Fruit fly (Drosophila melanogaster) whole organism, embryonic: ENCODE results near the gene CG1896.

Experiments
- Adf1 ChIP-seq: fragments of 200-800 bp; sonication (Bioruptor generic); IDR thresholded peaks from 2 replicates; pipeline ENCODE4 v1.3.6; 2022; ENCODE audit warnings: missing biosample characterization, missing genetic modification characterization
- Awh ChIP-seq: fragments of 200-800 bp; sonication (Bioruptor generic); IDR thresholded peaks from 2 replicates; pipeline ENCODE4, ENCODE4 v1.3.6; 2022; ENCODE audit warnings: missing biosample characterization, missing genetic modification characterization
- CG10209 ChIP-seq: fragments of 200-800 bp; sonication (Bioruptor generic); optimal IDR thresholded peaks from 3 replicates; lab custom pipeline; 2017; ENCODE audit warnings: missing biosample characterization, mild to moderate bottlenecking, missing genetic modification characterization, missing genetic modification reagents
- CG12071 ChIP-seq: fragments of 200-800 bp; sonication (Bioruptor generic); optimal IDR thresholded peaks from 3 replicates; lab custom pipeline; 2018; ENCODE audit warnings: missing biosample characterization, mild to moderate bottlenecking, missing genetic modification characterization
- CG12659 ChIP-seq: fragments of 200-800 bp; sonication (Bioruptor generic); optimal IDR thresholded peaks from 3 replicates; lab custom pipeline; 2017; ENCODE audit warnings: mild to moderate bottlenecking, missing biosample characterization, missing genetic modification reagents, missing genetic modification characterization
- CG12744 ChIP-seq: fragments of 200-800 bp; sonication (Bioruptor generic); optimal IDR thresholded peaks from 2 replicates; lab custom pipeline; 2016; ENCODE audit warnings: missing biosample characterization, missing genetic modification characterization
- CG13624 ChIP-seq: fragments of 200-800 bp; sonication (Bioruptor generic); optimal IDR thresholded peaks from 2 replicates; lab custom pipeline; 2016; ENCODE audit warnings: missing biosample characterization, missing genetic modification characterization
- CG14860 ChIP-seq: fragments of 200-800 bp; sonication (Bioruptor generic); IDR thresholded peaks from 3 replicates; pipeline ENCODE4 v1.3.6; 2022; ENCODE audit warnings: missing biosample characterization, missing genetic modification characterization; ENCODE audit not compliant: partially characterized antibody
- CG15073 ChIP-seq: fragments of 200-800 bp; sonication (Bioruptor generic); optimal IDR thresholded peaks from 2 replicates; lab custom pipeline; 2016; ENCODE audit warnings: missing biosample characterization, missing genetic modification characterization
- CG15269 ChIP-seq: fragments of 200-800 bp; sonication (Bioruptor generic); optimal IDR thresholded peaks from 2 replicates; lab custom pipeline; 2018; ENCODE audit warnings: missing biosample characterization, mild to moderate bottlenecking, missing genetic modification characterization, moderate library complexity
- CG1529 ChIP-seq: fragments of 200-800 bp; sonication (Bioruptor generic); optimal IDR thresholded peaks from 3 replicates; lab custom pipeline; 2018; ENCODE audit warnings: missing biosample characterization, missing genetic modification characterization
- CG17385 ChIP-seq: fragments of 200-800 bp; sonication (Bioruptor generic); optimal IDR thresholded peaks from 3 replicates; lab custom pipeline; 2018; ENCODE audit warnings: missing biosample characterization, mild to moderate bottlenecking, missing genetic modification characterization
- CG1832 ChIP-seq: fragments of 200-800 bp; sonication (Bioruptor generic); optimal IDR thresholded peaks from 2 replicates; lab custom pipeline; 2017; ENCODE audit warnings: missing biosample characterization, mild to moderate bottlenecking, missing genetic modification characterization, inconsistent platforms
- CG31224 ChIP-seq: fragments of 200-800 bp; sonication (Bioruptor generic); IDR thresholded peaks from 2 replicates; pipeline ENCODE4 v1.3.6; 2022; ENCODE audit warnings: missing biosample characterization, missing genetic modification characterization
- CG34224 ChIP-seq: fragments of 200-800 bp; sonication (Bioruptor generic); IDR thresholded peaks from 3 replicates; pipeline ENCODE4 v1.3.6; 2022; ENCODE audit warnings: missing biosample characterization, missing genetic modification characterization; ENCODE audit not compliant: partially characterized antibody
- CG6683 ChIP-seq: fragments of 200-800 bp; sonication (Bioruptor generic); optimal IDR thresholded peaks from 2 replicates; lab custom pipeline; 2017; ENCODE audit warnings: missing biosample characterization, mild to moderate bottlenecking, missing genetic modification characterization, missing genetic modification reagents
- CG8290 ChIP-seq, 3 experiments: fragments of 200-800 bp; sonication (Bioruptor generic); optimal IDR thresholded peaks; 2 replicates each; lab custom pipeline; 2016 to 2019; ENCODE audit warnings: missing biosample characterization in 3 of 3, missing genetic modification characterization in 3 of 3, mild to moderate bottlenecking in 2 of 3, moderate library complexity in 1 of 3
- CkIIα-i1 ChIP-seq: fragments of 200-800 bp; sonication (Bioruptor generic); IDR thresholded peaks from 2 replicates; pipeline ENCODE4 v1.3.6; 2022; ENCODE audit warnings: missing biosample characterization, missing genetic modification characterization
- CoRest ChIP-seq: fragments of 200-800 bp; sonication (Bioruptor generic); optimal IDR thresholded peaks from 3 replicates; lab custom pipeline; 2018; ENCODE audit warnings: missing biosample characterization, mild to moderate bottlenecking, missing genetic modification characterization, moderate library complexity
- Deaf1 ChIP-seq: fragments of 200-800 bp; optimal IDR thresholded peaks from 3 replicates; lab custom pipeline; 2019; ENCODE audit warnings: missing biosample characterization, mild to moderate bottlenecking, missing genetic modification characterization, moderate library complexity
- H15 ChIP-seq: fragments of 200-800 bp; sonication (Bioruptor generic); IDR thresholded peaks from 3 replicates; pipeline ENCODE4 v1.3.6; 2022; ENCODE audit warnings: missing biosample characterization, missing genetic modification characterization
- HmgZ ChIP-seq: fragments of 200-800 bp; sonication (Bioruptor generic); optimal IDR thresholded peaks from 2 replicates; lab custom pipeline; 2018; ENCODE audit warnings: missing biosample characterization, mild to moderate bottlenecking, missing genetic modification characterization
- MBD-R2 ChIP-seq: fragments of 200-800 bp; sonication (Bioruptor generic); IDR thresholded peaks from 2 replicates; pipeline ENCODE4 v1.3.6; 2022; ENCODE audit warnings: missing biosample characterization, missing genetic modification characterization
- Meics ChIP-seq: fragments of 200-800 bp; sonication (Bioruptor generic); optimal IDR thresholded peaks from 2 replicates; lab custom pipeline; 2017; ENCODE audit warnings: missing biosample characterization, mild to moderate bottlenecking, missing genetic modification characterization
- Mes4 ChIP-seq: fragments of 200-800 bp; sonication (Bioruptor generic); optimal IDR thresholded peaks from 2 replicates; lab custom pipeline; 2016; ENCODE audit warnings: missing biosample characterization, missing genetic modification characterization
- Mrtf ChIP-seq: fragments of 200-800 bp; sonication (Bioruptor generic); IDR thresholded peaks from 3 replicates; pipeline ENCODE4 v1.3.6; 2022; ENCODE audit warnings: missing biosample characterization, missing genetic modification characterization
- PHDP ChIP-seq: fragments of 200-800 bp; sonication (Bioruptor generic); optimal IDR thresholded peaks from 3 replicates; lab custom pipeline; 2018; ENCODE audit warnings: missing biosample characterization, mild to moderate bottlenecking, missing genetic modification characterization, moderate library complexity
- Sry-δ ChIP-seq: fragments of 200-800 bp; sonication (Bioruptor generic); optimal IDR thresholded peaks from 2 replicates; lab custom pipeline; 2016; ENCODE audit warnings: missing biosample characterization, missing genetic modification characterization
- Taf1 ChIP-seq: fragments of 200-800 bp; sonication (Bioruptor generic); IDR thresholded peaks from 2 replicates; pipeline ENCODE4 v1.3.6; 2022; ENCODE audit warnings: missing biosample characterization, missing genetic modification characterization
- Xbp1 ChIP-seq: fragments of 200-800 bp; sonication (Bioruptor generic); optimal IDR thresholded peaks from 3 replicates; lab custom pipeline; 2016; ENCODE audit warnings: missing biosample characterization, mild to moderate bottlenecking, missing genetic modification characterization
- cg ChIP-seq: fragments of 200-800 bp; sonication (Bioruptor generic); optimal IDR thresholded peaks from 3 replicates; lab custom pipeline; 2019; ENCODE audit warnings: missing biosample characterization, mild to moderate bottlenecking, missing genetic modification characterization, moderate library complexity
- crol ChIP-seq: fragments of 200-800 bp; sonication (Bioruptor generic); IDR thresholded peaks from 2 replicates; pipeline ENCODE4 v1.3.6; 2022; ENCODE audit warnings: missing biosample characterization, missing genetic modification characterization
- fd64A ChIP-seq: fragments of 200-800 bp; sonication (Bioruptor generic); optimal IDR thresholded peaks from 3 replicates; lab custom pipeline; 2018; ENCODE audit warnings: missing biosample characterization, mild to moderate bottlenecking, missing genetic modification characterization
- grau ChIP-seq: fragments of 200-800 bp; optimal IDR thresholded peaks from 3 replicates; lab custom pipeline; 2019; ENCODE audit warnings: missing biosample characterization, mild to moderate bottlenecking, missing genetic modification characterization, moderate library complexity
- kay ChIP-seq: fragments of 200-800 bp; sonication (Bioruptor generic); optimal IDR thresholded peaks from 2 replicates; lab custom pipeline; 2016; ENCODE audit warnings: missing biosample characterization, missing genetic modification characterization
- kni ChIP-seq: fragments of 200-800 bp; sonication (Bioruptor generic); optimal IDR thresholded peaks from 3 replicates; lab custom pipeline; 2017; ENCODE audit warnings: mild to moderate bottlenecking, missing biosample characterization, missing genetic modification reagents, missing genetic modification characterization
- oc ChIP-seq: fragments of 200-800 bp; sonication (Bioruptor generic); optimal IDR thresholded peaks from 2 replicates; lab custom pipeline; 2018; ENCODE audit warnings: missing biosample characterization, mild to moderate bottlenecking, missing genetic modification characterization, moderate library complexity
- otp ChIP-seq: fragments of 200-800 bp; sonication (Bioruptor generic); IDR thresholded peaks from 3 replicates; pipeline ENCODE4, ENCODE4 v1.3.6; 2022; ENCODE audit warnings: missing biosample characterization, missing genetic modification characterization
- prd ChIP-seq, 3 experiments: fragments of >200 bp in 2 of 3; fragments of 200-800 bp in 1 of 3; sonication (Bioruptor generic) in 1 of 3; optimal IDR thresholded peaks in 2 of 3; IDR thresholded peaks in 1 of 3; 2 replicates in 2 of 3; 3 replicates in 1 of 3; pipeline versions ENCODE4 v1.3.6 to Lab custom; 2017 to 2022; ENCODE audit warnings: missing biosample characterization in 1 of 3, missing genetic modification characterization in 1 of 3
- ro ChIP-seq: fragments of 200-800 bp; sonication (Bioruptor generic); IDR thresholded peaks from 2 replicates; pipeline ENCODE4 v1.3.6; 2022; ENCODE audit warnings: missing biosample characterization, missing genetic modification characterization
- sd ChIP-seq: fragments of 200-800 bp; sonication (Bioruptor generic); optimal IDR thresholded peaks from 3 replicates; lab custom pipeline; 2018; ENCODE audit warnings: missing biosample characterization, mild to moderate bottlenecking, missing genetic modification characterization, moderate library complexity
- so ChIP-seq: fragments of 200-800 bp; sonication (Bioruptor generic); IDR thresholded peaks from 3 replicates; pipeline ENCODE4 v1.3.6; 2022; ENCODE audit warnings: missing biosample characterization, missing genetic modification characterization
- sob ChIP-seq: fragments of 200-800 bp; sonication (Bioruptor generic); IDR thresholded peaks from 2 replicates; pipeline ENCODE4 v1.3.6; 2022; ENCODE audit warnings: missing biosample characterization, missing genetic modification characterization
- sr ChIP-seq: fragments of 200-800 bp; sonication (Bioruptor generic); IDR thresholded peaks from 3 replicates; pipeline ENCODE4 v1.3.6; 2022; ENCODE audit warnings: missing biosample characterization, missing genetic modification characterization
- ttk ChIP-seq: fragments of 200-800 bp; sonication (Bioruptor generic); IDR thresholded peaks from 2 replicates; pipeline ENCODE4 v2.1.2; 2022; ENCODE audit warnings: missing biosample characterization, missing genetic modification characterization
- tup ChIP-seq: fragments of 200-800 bp; sonication (Bioruptor generic); optimal IDR thresholded peaks from 2 replicates; lab custom pipeline; 2016; ENCODE audit warnings: missing biosample characterization, mild to moderate bottlenecking, missing genetic modification characterization, moderate library complexity
- usp ChIP-seq: fragments of >200 bp; optimal IDR thresholded peaks from 2 replicates; lab custom pipeline; 2017; ENCODE audit warnings: missing biosample characterization, missing genetic modification characterization
- wek ChIP-seq: fragments of 200-800 bp; sonication (Bioruptor generic); optimal IDR thresholded peaks from 3 replicates; lab custom pipeline; 2018; ENCODE audit warnings: missing biosample characterization, mild to moderate bottlenecking, missing genetic modification characterization, moderate library complexity
- zf30C ChIP-seq: fragments of 200-800 bp; sonication (Bioruptor generic); optimal IDR thresholded peaks from 3 replicates; lab custom pipeline; 2018; ENCODE audit warnings: missing biosample characterization, mild to moderate bottlenecking, missing genetic modification characterization

Gene CG1896

dm6 chr3R:31721958-31722357 is 22.1 kb upstream of the CG1896 start (continued):
- TF ChIP-seq Xbp1 (no peak), prd (optimal IDR thresholded peaks at IDR 0.05; lab: Kevin White, UChicago) (no peak), prd (GFP tag; IDR thresholded peaks at IDR 0.05; lab: Robert Waterston, UW) (0 out of 3 replicates have a peak, but pooled peaks have one; percentile 7), CG10209 (peak; percentile 32), CG12071 (GFP tag; lab: Kevin White, UChicago) (peak; percentile 8), Mrtf (GFP tag; lab: Robert Waterston, UW) (no peak), CG31224 (GFP tag; lab: Robert Waterston, UW) (no peak), Deaf1 (tag; lab: Kevin White, UChicago) (no peak), grau (no peak), CG34224 (GFP tag; lab: Robert Waterston, UW) (peak; percentile 27; the same call in 1 of the 3 replicates), sob (GFP tag; lab: Robert Waterston, UW) (0 out of 2 replicates have a peak, but pooled peaks have one; percentile 23), ro (no peak), CkIIα-i1 (GFP tag; lab: Robert Waterston, UW) (no peak), so (GFP tag; lab: Robert Waterston, UW) (peak; percentile 52; the same call in 1 of the 3 replicates), PHDP (tag; lab: Kevin White, UChicago) (peak; percentile 13), CG15269 (tag; lab: Kevin White, UChicago) (peak; percentile 13), CG15073 (GFP tag; lab: Kevin White, UChicago) (no peak), wek (GFP tag; lab: Kevin White, UChicago) (peak; percentile 13), CG14860 (GFP tag; lab: Robert Waterston, UW) (0 out of 3 replicates have a peak, but pooled peaks have one; percentile 28), sr (GFP tag; lab: Robert Waterston, UW) (peak; percentile 85; the same call in 2 of the 3 replicates), Adf1 (GFP tag; lab: Robert Waterston, UW) (peak; percentile 44; the same call in 1 of the 2 replicates), tup (GFP tag; lab: Kevin White, UChicago) (no peak), H15 (GFP tag; lab: Robert Waterston, UW) (no peak), HmgZ (tag; lab: Kevin White, UChicago) (peak; percentile 27), CG12744 (GFP tag; lab: Kevin White, UChicago) (no peak), CG8290 (GFP tag; optimal IDR thresholded peaks at IDR 0.05; lab: Kevin White, UChicago) (no peak), CG8290 (tag; optimal IDR thresholded peaks at IDR 0.05; lab: Kevin White, UChicago) (peak in 1 of 2 experiments; percentile 43), kay (GFP tag; lab: Kevin White, UChicago) (peak; percentile 12), Mes4 (GFP tag; lab: Kevin White, UChicago) (no peak), CG1832 (GFP tag; lab: Kevin White, UChicago) (peak; percentile 28), oc (peak; percentile 23), Sry-δ (GFP tag; lab: Kevin White, UChicago) (no peak), Meics (no peak), crol (GFP tag; lab: Robert Waterston, UW) (peak; percentile 92), Taf1 (GFP tag; lab: Robert Waterston, UW) (no peak), kni (GFP tag; lab: Kevin White, UChicago) (peak; percentile 52), CG13624 (no peak), CG6683 (GFP tag; lab: Kevin White, UChicago) (no peak), zf30C (no peak), fd64A (GFP tag; lab: Kevin White, UChicago) (no peak), CG1529 (GFP tag; lab: Kevin White, UChicago) (no peak), CG12659 (peak; percentile 16), CG17385 (GFP tag; lab: Kevin White, UChicago) (peak; percentile 23), Awh (GFP tag; lab: Robert Waterston, UW) (no peak), usp (GFP tag; lab: Kevin White, UChicago) (no peak), ttk (GFP tag; lab: Robert Waterston, UW) (peak; percentile 44; the same call in 1 of the 2 replicates), MBD-R2 (GFP tag; lab: Robert Waterston, UW) (peak; percentile 26; the same call in 1 of the 2 replicates), CoRest (tag; lab: Kevin White, UChicago) (peak; percentile 14), sd (tag; lab: Kevin White, UChicago) (peak; percentile 54), otp (GFP tag; lab: Robert Waterston, UW) (no peak), cg (GFP tag; lab: Kevin White, UChicago) (peak; percentile 67)
